Fruit fly (Drosophila melanogaster): ENCODE measurements around the gene MtnA.

dm6 chr3R:9784341-9785062, at the start of gene MtnA, which contains the start of gene CG8500:
- no peak for TF ChIP-seq Dll (optimal IDR thresholded peaks at IDR 0.05)
- TF ChIP-seq psq (optimal IDR thresholded peaks at IDR 0.05) = no peak
